Fruit fly (Drosophila melanogaster) whole organism, embryonic: ENCODE data around the gene CG4293.

Source experiments
- Aef1 ChIP-seq: fragments of 200-800 bp; sonication (Bioruptor generic); IDR thresholded peaks from 3 replicates; pipeline ENCODE4 v1.3.6; 2022; ENCODE audit warnings: missing biosample characterization, missing genetic modification characterization
- BtbVII ChIP-seq: fragments of 200-800 bp; sonication (Bioruptor generic); optimal IDR thresholded peaks from 3 replicates; lab custom pipeline; 2017; ENCODE audit warnings: missing biosample characterization, mild to moderate bottlenecking, missing genetic modification characterization
- C15 ChIP-seq: fragments of 200-800 bp; sonication (Bioruptor generic); IDR thresholded peaks from 3 replicates; pipeline ENCODE4 v1.3.6; 2022; ENCODE audit warnings: missing biosample characterization, missing genetic modification characterization
- CG10321 ChIP-seq: fragments of 200-800 bp; sonication (Bioruptor generic); IDR thresholded peaks from 2 replicates; pipeline ENCODE4 v1.3.6; 2022; ENCODE audit warnings: missing biosample characterization, missing genetic modification characterization
- CG10979 ChIP-seq: fragments of 200-800 bp; sonication (Bioruptor generic); optimal IDR thresholded peaks from 2 replicates; lab custom pipeline; 2018; ENCODE audit warnings: missing biosample characterization, mild to moderate bottlenecking, missing genetic modification characterization, moderate library complexity
- CG11695 ChIP-seq: fragments of 200-800 bp; sonication (Bioruptor generic); IDR thresholded peaks from 3 replicates; pipeline ENCODE4 v1.3.6; 2022; ENCODE audit warnings: missing biosample characterization, missing genetic modification characterization
- CG11723 ChIP-seq: fragments of 200-800 bp; sonication (Bioruptor generic); optimal IDR thresholded peaks from 2 replicates; lab custom pipeline; 2017; ENCODE audit warnings: missing biosample characterization, mild to moderate bottlenecking, missing genetic modification characterization
- CG12659 ChIP-seq: fragments of 200-800 bp; sonication (Bioruptor generic); optimal IDR thresholded peaks from 3 replicates; lab custom pipeline; 2017; ENCODE audit warnings: mild to moderate bottlenecking, missing biosample characterization, missing genetic modification reagents, missing genetic modification characterization
- CG12769 ChIP-seq: fragments of 200-800 bp; sonication (Bioruptor generic); optimal IDR thresholded peaks from 2 replicates; lab custom pipeline; 2019; ENCODE audit warnings: missing biosample characterization, mild to moderate bottlenecking, missing genetic modification characterization, moderate library complexity
- CG14014 ChIP-seq: fragments of 200-800 bp; sonication (Bioruptor generic); IDR thresholded peaks from 2 replicates; pipeline ENCODE4 v1.3.6; 2022; ENCODE audit warnings: missing biosample characterization, missing genetic modification characterization
- CG15269 ChIP-seq: fragments of 200-800 bp; sonication (Bioruptor generic); optimal IDR thresholded peaks from 2 replicates; lab custom pipeline; 2018; ENCODE audit warnings: missing biosample characterization, mild to moderate bottlenecking, missing genetic modification characterization, moderate library complexity
- CG15696 ChIP-seq: fragments of 200-800 bp; sonication (Bioruptor generic); optimal IDR thresholded peaks from 2 replicates; lab custom pipeline; 2019; ENCODE audit warnings: missing biosample characterization, mild to moderate bottlenecking, missing genetic modification characterization, moderate library complexity
- CG17912 ChIP-seq: fragments of 200-800 bp; sonication (Bioruptor generic); optimal IDR thresholded peaks from 2 replicates; lab custom pipeline; 2018; ENCODE audit warnings: missing biosample characterization, mild to moderate bottlenecking, missing genetic modification characterization
- CG18011 ChIP-seq: fragments of 200-800 bp; sonication (Bioruptor generic); optimal IDR thresholded peaks from 2 replicates; lab custom pipeline; 2017; ENCODE audit warnings: missing biosample characterization, missing genetic modification characterization, mild to moderate bottlenecking, moderate library complexity, missing genotype
- CG30403 ChIP-seq: fragments of 200-800 bp; sonication (Bioruptor generic); optimal IDR thresholded peaks from 3 replicates; lab custom pipeline; 2016; ENCODE audit warnings: missing biosample characterization, missing genetic modification characterization
- CG3163 ChIP-seq: fragments of 200-800 bp; sonication (Bioruptor generic); optimal IDR thresholded peaks from 3 replicates; lab custom pipeline; 2016; ENCODE audit warnings: missing biosample characterization, missing genetic modification characterization
- CG32767 ChIP-seq: fragments of 200-800 bp; sonication (Bioruptor generic); IDR thresholded peaks from 2 replicates; pipeline ENCODE4 v1.3.6; 2022; ENCODE audit warnings: missing biosample characterization, missing genetic modification characterization
- CG3407 ChIP-seq: fragments of 200-800 bp; sonication (Bioruptor generic); optimal IDR thresholded peaks from 2 replicates; lab custom pipeline; 2018; ENCODE audit warnings: missing biosample characterization, mild to moderate bottlenecking, missing genetic modification characterization
- CG4820 ChIP-seq: fragments of 200-800 bp; sonication (Bioruptor generic); optimal IDR thresholded peaks from 3 replicates; lab custom pipeline; 2016; ENCODE audit warnings: missing biosample characterization, missing genetic modification characterization
- CG6791 ChIP-seq: fragments of 200-800 bp; sonication (Bioruptor generic); IDR thresholded peaks from 3 replicates; pipeline ENCODE4 v1.3.6; 2022; ENCODE audit warnings: missing biosample characterization, missing genetic modification characterization; ENCODE audit not compliant: partially characterized antibody
- CG7963 ChIP-seq: fragments of 200-800 bp; sonication (Bioruptor generic); IDR thresholded peaks from 3 replicates; pipeline ENCODE4 v1.3.6; 2022; ENCODE audit warnings: missing biosample characterization, missing genetic modification characterization; ENCODE audit not compliant: partially characterized antibody
- CoRest ChIP-seq: fragments of 200-800 bp; sonication (Bioruptor generic); optimal IDR thresholded peaks from 3 replicates; lab custom pipeline; 2018; ENCODE audit warnings: missing biosample characterization, mild to moderate bottlenecking, missing genetic modification characterization, moderate library complexity
- Dref ChIP-seq: fragments of 200-800 bp; sonication (Bioruptor generic); IDR thresholded peaks from 2 replicates; pipeline ENCODE4 v1.3.6; 2022; ENCODE audit warnings: missing biosample characterization, missing genetic modification characterization
- Hr39 ChIP-seq: fragments of >200 bp; optimal IDR thresholded peaks from 2 replicates; lab custom pipeline; 2017
- Nf-YC ChIP-seq: fragments of 200-800 bp; optimal IDR thresholded peaks from 3 replicates; lab custom pipeline; 2019; ENCODE audit warnings: missing biosample characterization, mild to moderate bottlenecking, missing genetic modification characterization, moderate library complexity
- Xbp1 ChIP-seq: fragments of 200-800 bp; sonication (Bioruptor generic); optimal IDR thresholded peaks from 3 replicates; lab custom pipeline; 2016; ENCODE audit warnings: missing biosample characterization, mild to moderate bottlenecking, missing genetic modification characterization
- cad ChIP-seq: fragments of >200 bp; optimal IDR thresholded peaks from 2 replicates; lab custom pipeline; 2017; ENCODE audit warnings: missing biosample characterization, missing genetic modification characterization
- cg ChIP-seq: fragments of 200-800 bp; sonication (Bioruptor generic); optimal IDR thresholded peaks from 3 replicates; lab custom pipeline; 2019; ENCODE audit warnings: missing biosample characterization, mild to moderate bottlenecking, missing genetic modification characterization, moderate library complexity
- emc ChIP-seq: fragments of 200-800 bp; sonication (Bioruptor generic); optimal IDR thresholded peaks from 2 replicates; lab custom pipeline; 2016; ENCODE audit warnings: missing biosample characterization, missing genetic modification characterization
- en ChIP-seq: fragments of 200-800 bp; sonication (Bioruptor generic); optimal IDR thresholded peaks from 2 replicates; lab custom pipeline; 2016; ENCODE audit warnings: missing biosample characterization, missing genetic modification characterization
- ewg ChIP-seq: fragments of 200-800 bp; sonication (Bioruptor generic); optimal IDR thresholded peaks from 3 replicates; lab custom pipeline; 2017; ENCODE audit warnings: mild to moderate bottlenecking, missing biosample characterization, missing genetic modification reagents, missing genetic modification characterization
- fu2 ChIP-seq: fragments of 200-800 bp; sonication (Bioruptor generic); optimal IDR thresholded peaks from 2 replicates; lab custom pipeline; 2016; ENCODE audit warnings: missing biosample characterization, missing genetic modification characterization
- ham ChIP-seq: fragments of 200-800 bp; sonication (Bioruptor generic); IDR thresholded peaks from 2 replicates; pipeline ENCODE4 v1.3.6; 2022; ENCODE audit warnings: missing biosample characterization, missing genetic modification characterization
- kni ChIP-seq: fragments of 200-800 bp; sonication (Bioruptor generic); optimal IDR thresholded peaks from 3 replicates; lab custom pipeline; 2017; ENCODE audit warnings: mild to moderate bottlenecking, missing biosample characterization, missing genetic modification reagents, missing genetic modification characterization
- lab ChIP-seq: fragments of 200-800 bp; sonication (Bioruptor generic); optimal IDR thresholded peaks from 3 replicates; lab custom pipeline; 2017; ENCODE audit warnings: missing biosample characterization, missing genetic modification characterization, mild to moderate bottlenecking, moderate library complexity, missing genetic modification reagents
- lbe ChIP-seq: fragments of 200-800 bp; sonication (Bioruptor generic); optimal IDR thresholded peaks from 2 replicates; lab custom pipeline; 2016; ENCODE audit warnings: missing biosample characterization, mild to moderate bottlenecking, missing genetic modification characterization
- lilli ChIP-seq: fragments of 200-800 bp; sonication (Bioruptor generic); optimal IDR thresholded peaks from 3 replicates; lab custom pipeline; 2016; ENCODE audit warnings: missing biosample characterization, missing genetic modification characterization
- pan ChIP-seq, 4 experiments: fragments of >200 bp in 3 of 4; fragments of 200-800 bp in 1 of 4; sonication (Bioruptor generic) in 1 of 4; optimal IDR thresholded peaks in 3 of 4; IDR thresholded peaks in 1 of 4; 2 replicates each; pipeline versions ENCODE4 v1.3.6 to Lab custom; 2017 to 2022; ENCODE audit warnings: missing biosample characterization in 2 of 4, missing genetic modification characterization in 2 of 4, mixed read lengths in 1 of 4
- scrt ChIP-seq: fragments of 200-800 bp; sonication (Bioruptor generic); optimal IDR thresholded peaks from 2 replicates; lab custom pipeline; 2018; ENCODE audit warnings: missing biosample characterization, mild to moderate bottlenecking, missing genetic modification characterization, moderate library complexity
- sna ChIP-seq: fragments of 200-800 bp; sonication (Bioruptor generic); IDR thresholded peaks from 2 replicates; pipeline ENCODE4 v1.3.6; 2022; ENCODE audit warnings: missing biosample characterization, missing genetic modification characterization; ENCODE audit not compliant: partially characterized antibody
- z ChIP-seq: fragments of 200-800 bp; sonication (Bioruptor generic); IDR thresholded peaks from 3 replicates; pipeline ENCODE4 v1.3.6; 2022; ENCODE audit warnings: missing biosample characterization, missing genetic modification characterization

The CG4293 gene

dm6 chrX:493445-494190 lies 36.5 kb downstream of the CG4293 start, which contains the start of gene CG17896 (continued):
- peak; percentile 96 for TF ChIP-seq cg (GFP tag; lab: Kevin White, UChicago)
- peak; percentile 98 for TF ChIP-seq CG30403 (GFP tag; lab: Kevin White, UChicago)
- peak; percentile 53 for TF ChIP-seq Dref
- TF ChIP-seq BtbVII (GFP tag; lab: Kevin White, UChicago), result peak; percentile 97
- peak; percentile 89 for TF ChIP-seq CG11723 (GFP tag; lab: Kevin White, UChicago)
- peak; percentile 55 for TF ChIP-seq kni (GFP tag; lab: Kevin White, UChicago)
- TF ChIP-seq Aef1 (GFP tag; lab: Robert Waterston, UW), result peak; percentile 99
- no peak for TF ChIP-seq Hr39 (lab: Kevin White, UChicago)
- TF ChIP-seq Xbp1 (GFP tag; lab: Kevin White, UChicago), result peak; percentile 98
- TF ChIP-seq CG18011 (GFP tag; lab: Kevin White, UChicago), result no peak
- TF ChIP-seq C15 (GFP tag; lab: Robert Waterston, UW), result peak; percentile 97
- TF ChIP-seq z (GFP tag; lab: Robert Waterston, UW), result peak; percentile 72; the same call in 1 of the 3 replicates
- peak; percentile 97 for TF ChIP-seq CG11695
- peak; percentile 98 for TF ChIP-seq CoRest (tag; lab: Kevin White, UChicago)
- TF ChIP-seq scrt (GFP tag; lab: Kevin White, UChicago), result peak; percentile 95
- peak; percentile 97 for TF ChIP-seq lbe (GFP tag; lab: Kevin White, UChicago)
- TF ChIP-seq CG12659 (GFP tag; lab: Kevin White, UChicago), result peak; percentile 98
- TF ChIP-seq CG10979 (tag; lab: Kevin White, UChicago), result peak; percentile 90
- TF ChIP-seq CG17912 (GFP tag; lab: Kevin White, UChicago), result peak; percentile 50
- peak; percentile 96 for TF ChIP-seq en (GFP tag; lab: Kevin White, UChicago)
- peak; percentile 99 for TF ChIP-seq fu2 (GFP tag; lab: Kevin White, UChicago)
- no peak for TF ChIP-seq CG6791
- peak; percentile 94 for TF ChIP-seq CG4820 (GFP tag; lab: Kevin White, UChicago)
- TF ChIP-seq CG3163 (GFP tag; lab: Kevin White, UChicago), result peak; percentile 92
- peak; percentile 88 for TF ChIP-seq ewg (GFP tag; lab: Kevin White, UChicago)
- peak; percentile 97 for TF ChIP-seq ham (GFP tag; lab: Robert Waterston, UW)
- TF ChIP-seq CG10321, result peak; percentile 80
- TF ChIP-seq cad (GFP tag; lab: Kevin White, UChicago), result no peak
- peak; percentile 99 for TF ChIP-seq lab (GFP tag; lab: Kevin White, UChicago)
- peak; percentile 98 for TF ChIP-seq CG15269 (tag; lab: Kevin White, UChicago)
- TF ChIP-seq pan (optimal IDR thresholded peaks at IDR 0.05; lab: Kevin White, UChicago), result no peak
- peak in 1 of 2 experiments; percentile 98 for TF ChIP-seq pan (GFP tag; optimal IDR thresholded peaks at IDR 0.05 in 1 of 2, IDR thresholded peaks at IDR 0.05 in 1 of 2)
- peak; percentile 96 for TF ChIP-seq CG32767
- TF ChIP-seq CG12769 (tag; lab: Kevin White, UChicago), result peak; percentile 100
- no peak for TF ChIP-seq sna
- no peak for TF ChIP-seq CG7963 (GFP tag; lab: Robert Waterston, UW)
- TF ChIP-seq CG3407 (GFP tag; lab: Kevin White, UChicago), result peak; percentile 87
- TF ChIP-seq Nf-YC, result peak; percentile 76
- TF ChIP-seq CG14014 (GFP tag; lab: Robert Waterston, UW), result peak; percentile 99
- peak; percentile 80 for TF ChIP-seq CG15696 (tag; lab: Kevin White, UChicago)
- TF ChIP-seq lilli, result peak; percentile 99
- peak; percentile 98 for TF ChIP-seq emc (GFP tag; lab: Kevin White, UChicago)
